Worm (Caenorhabditis elegans): ENCODE results near the gene srbc-33.
A peak's percentile ranks its signal among the peaks of the same experiment; 100 is the strongest.

The srbc-33 gene

DNA sequence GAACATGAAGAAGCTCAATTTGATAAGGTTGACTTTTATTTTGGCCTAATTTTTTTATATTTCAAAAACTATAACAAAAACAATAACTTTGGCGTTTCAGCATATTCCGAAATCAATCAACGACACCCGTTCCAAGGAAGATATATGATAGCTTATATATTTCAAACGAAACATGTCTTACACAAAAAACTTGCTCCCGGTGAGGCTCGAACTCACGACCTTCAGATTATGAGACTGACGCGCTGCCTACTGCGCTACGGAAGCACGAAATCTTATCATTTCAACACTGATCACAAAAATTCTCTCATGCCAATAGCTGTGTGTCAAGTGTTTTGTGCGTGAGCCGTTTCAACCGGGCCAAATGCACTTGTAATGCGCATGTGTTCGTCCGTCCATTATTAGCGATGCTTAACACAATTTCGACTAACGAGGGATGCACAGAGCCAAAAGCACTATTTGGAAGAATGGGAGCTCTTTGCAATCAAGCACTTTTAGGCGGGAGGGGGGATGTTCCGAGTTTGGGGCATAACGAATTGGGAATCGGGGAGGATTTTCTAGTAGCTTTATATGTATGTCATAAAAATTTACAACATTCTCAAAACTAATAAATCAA lies 29.4 kb downstream of the srbc-33 start:
- TF ChIP-seq zip-5 (tag; optimal IDR thresholded peaks at IDR 0.05): no peak
- peak; percentile 77 for TF ChIP-seq unc-42 (tag; optimal IDR thresholded peaks at IDR 0.05)

DNA sequence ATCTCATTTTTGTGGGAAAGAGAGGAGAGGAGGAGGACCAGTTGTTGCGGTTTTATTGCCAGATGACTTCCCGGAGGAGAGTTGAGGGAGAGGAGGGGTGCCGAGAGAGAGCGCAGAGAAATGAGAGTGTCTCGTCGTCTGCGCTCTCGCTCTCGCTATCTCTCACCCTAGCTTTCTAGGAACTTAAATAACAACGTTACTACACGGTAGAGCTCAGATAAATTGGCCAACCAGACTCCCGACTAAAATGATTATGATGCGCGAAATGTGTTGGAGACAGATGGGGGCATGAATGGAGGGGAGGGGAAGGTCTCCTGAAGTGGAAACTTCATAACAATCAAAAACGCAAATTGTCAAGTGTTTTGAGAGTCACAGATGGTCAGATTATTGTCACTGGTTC lies 30.0 kb downstream of the srbc-33 start:
- TF ChIP-seq pax-1 (tag; optimal IDR thresholded peaks at IDR 0.05) (no peak), ceh-24 (tag; optimal IDR thresholded peaks at IDR 0.05) (no peak), hlh-6 (tag; optimal IDR thresholded peaks at IDR 0.05) (no peak), rnt-1 (tag; optimal IDR thresholded peaks at IDR 0.05) (peak; percentile 9), unc-3 (GFP tag; conservative IDR thresholded peaks at IDR 0.05) (no peak), unc-3 (tag; optimal IDR thresholded peaks at IDR 0.05) (no peak), ceh-30 (tag; optimal IDR thresholded peaks at IDR 0.05) (no peak), che-1 (tag; optimal IDR thresholded peaks at IDR 0.05) (no peak), ref-2 (tag; optimal IDR thresholded peaks at IDR 0.05) (peak; percentile 28), unc-42 (tag; optimal IDR thresholded peaks at IDR 0.05) (peak; percentile 82), unc-55 (GFP tag; optimal IDR thresholded peaks at IDR 0.05) (peak; percentile 38), K02D7.2 (tag; optimal IDR thresholded peaks at IDR 0.05) (no peak)

DNA sequence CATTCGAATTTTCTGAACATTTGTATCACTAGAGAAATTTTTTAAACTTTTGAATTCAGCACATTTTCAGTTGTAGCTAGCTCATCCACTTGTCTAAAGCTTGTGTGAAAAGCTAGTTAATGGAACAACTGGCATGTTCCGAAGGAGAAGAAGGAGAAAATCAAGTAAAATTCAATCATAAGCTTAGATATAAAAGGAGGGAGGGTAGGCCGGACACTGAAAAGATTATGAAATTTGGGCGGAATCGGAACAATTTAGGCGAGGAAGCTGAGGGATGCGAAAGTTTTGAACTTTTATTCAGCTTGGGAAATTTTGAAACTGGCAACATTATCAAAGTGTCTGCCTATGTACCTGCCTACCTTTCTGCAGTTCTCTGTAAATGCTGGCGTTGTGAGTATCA lies 32.1 kb downstream of the srbc-33 start:
- TF ChIP-seq odd-2 (tag; optimal IDR thresholded peaks at IDR 0.05) (no peak), unc-42 (tag; optimal IDR thresholded peaks at IDR 0.05) (peak; percentile 89)

DNA sequence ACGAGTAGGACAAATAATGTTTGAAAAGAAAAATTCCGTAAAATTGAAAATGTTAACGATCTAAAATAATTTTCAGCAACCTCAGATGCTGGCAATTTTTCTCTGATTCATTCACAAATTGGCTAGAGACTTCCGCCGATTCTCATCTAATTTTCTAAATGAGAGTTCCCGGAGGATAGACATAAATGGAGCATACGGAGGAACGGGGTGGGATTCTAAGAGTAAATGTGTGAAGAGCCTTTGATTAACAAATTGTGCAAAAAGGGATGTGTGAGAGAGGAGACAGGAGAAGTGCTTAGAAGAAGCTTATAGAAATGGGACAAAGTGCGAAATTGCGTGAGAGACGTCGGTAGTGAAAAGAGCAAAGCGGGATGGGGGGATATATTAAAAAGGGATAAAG lies 33.0 kb downstream of the srbc-33 start:
- TF ChIP-seq unc-42 (tag; optimal IDR thresholded peaks at IDR 0.05): peak; percentile 65
- no peak for TF ChIP-seq ceh-34 (tag; optimal IDR thresholded peaks at IDR 0.05)

- peak; percentile 72 for TF ChIP-seq ref-2 (tag; optimal IDR thresholded peaks at IDR 0.05)
- no peak for TF ChIP-seq ceh-9 (tag; optimal IDR thresholded peaks at IDR 0.05)
Observed at ce11 chrV:3450351-3450750, 34.3 kb downstream of the srbc-33 start.

DNA sequence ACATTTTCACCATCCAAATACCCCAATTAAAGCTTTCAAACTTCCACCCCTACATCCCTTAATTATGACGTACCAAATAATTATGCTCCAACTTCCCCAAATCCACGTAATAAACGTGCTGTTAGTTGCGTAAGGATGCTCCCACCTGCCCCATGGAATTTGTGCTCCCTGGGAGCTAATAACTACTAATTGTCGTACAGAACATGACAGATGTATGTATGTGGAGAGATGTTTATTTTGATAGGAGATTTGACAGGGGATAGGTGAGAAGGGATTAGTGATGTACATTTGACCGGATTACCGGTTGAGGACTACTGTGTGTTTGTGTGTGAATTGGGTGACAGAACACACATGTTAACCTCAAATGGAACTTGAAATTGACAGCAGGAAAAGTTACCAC lies 34.8 kb downstream of the srbc-33 start:
- TF ChIP-seq odd-2 (tag; optimal IDR thresholded peaks at IDR 0.05): no peak
- peak; percentile 8 for TF ChIP-seq tbx-2 (tag; optimal IDR thresholded peaks at IDR 0.05)

- TF ChIP-seq ahr-1 (tag; optimal IDR thresholded peaks at IDR 0.05) (no peak), unc-55 (GFP tag; optimal IDR thresholded peaks at IDR 0.05) (no peak), ceh-19 (GFP tag; optimal IDR thresholded peaks at IDR 0.05) (peak; percentile 2), Y22D7AL.16 (tag; optimal IDR thresholded peaks at IDR 0.05) (no peak), fkh-10 (GFP tag; optimal IDR thresholded peaks at IDR 0.05) (no peak), tbx-2 (tag; optimal IDR thresholded peaks at IDR 0.05) (peak; percentile 37), sdc-2 (tag; optimal IDR thresholded peaks at IDR 0.05) (no peak), ceh-18 (tag; optimal IDR thresholded peaks at IDR 0.05) (no peak), hlh-6 (tag; optimal IDR thresholded peaks at IDR 0.05) (no peak), dve-1 (tag; optimal IDR thresholded peaks at IDR 0.05) (no peak), pat-9 (tag; optimal IDR thresholded peaks at IDR 0.05) (no peak), elt-2 (tag; optimal IDR thresholded peaks at IDR 0.05) (no peak), ceh-6 (GFP tag; optimal IDR thresholded peaks at IDR 0.05) (no peak), nhr-232 (tag; optimal IDR thresholded peaks at IDR 0.05) (no peak), sox-2 (GFP tag; IDR thresholded peaks at IDR 0.05) (no peak), ceh-34 (tag; optimal IDR thresholded peaks at IDR 0.05) (peak; percentile 92), ttx-3 (tag; optimal IDR thresholded peaks at IDR 0.05) (no peak), npax-4 (tag; optimal IDR thresholded peaks at IDR 0.05) (no peak), sox-4 (tag; optimal IDR thresholded peaks at IDR 0.05) (no peak), pha-2 (tag; optimal IDR thresholded peaks at IDR 0.05) (no peak), ref-2 (tag; optimal IDR thresholded peaks at IDR 0.05) (peak; percentile 23), lin-11 (tag; optimal IDR thresholded peaks at IDR 0.05) (no peak), unc-86 (tag; optimal IDR thresholded peaks at IDR 0.05) (no peak), syd-9 (tag; optimal IDR thresholded peaks at IDR 0.05) (no peak), odd-2 (tag; optimal IDR thresholded peaks at IDR 0.05) (no peak), ceh-45 (GFP tag; IDR thresholded peaks at IDR 0.05) (no peak), lim-6 (tag; optimal IDR thresholded peaks at IDR 0.05) (no peak), ceh-24 (tag; optimal IDR thresholded peaks at IDR 0.05) (no peak)
Observed at ce11 chrV:3445090-3445832, 39.3 kb downstream of the srbc-33 start.
